Fruit fly (Drosophila melanogaster) whole organism, embryonic: Measurements from ENCODE around the gene Prx3.

Experiments used
- Adf1 ChIP-seq: fragments of 200-800 bp; sonication (Bioruptor generic); IDR thresholded peaks from 2 replicates; pipeline ENCODE4 v1.3.6; 2022; ENCODE audit warnings: missing biosample characterization, missing genetic modification characterization
- Aef1 ChIP-seq: fragments of 200-800 bp; sonication (Bioruptor generic); IDR thresholded peaks from 3 replicates; pipeline ENCODE4 v1.3.6; 2022; ENCODE audit warnings: missing biosample characterization, missing genetic modification characterization
- Bdp1 ChIP-seq: fragments of 200-800 bp; sonication (Bioruptor generic); optimal IDR thresholded peaks from 3 replicates; lab custom pipeline; 2016; ENCODE audit warnings: missing biosample characterization, missing genetic modification characterization
- BtbVII ChIP-seq: fragments of 200-800 bp; sonication (Bioruptor generic); optimal IDR thresholded peaks from 3 replicates; lab custom pipeline; 2017; ENCODE audit warnings: missing biosample characterization, mild to moderate bottlenecking, missing genetic modification characterization
- CG10209 ChIP-seq: fragments of 200-800 bp; sonication (Bioruptor generic); optimal IDR thresholded peaks from 3 replicates; lab custom pipeline; 2017; ENCODE audit warnings: missing biosample characterization, mild to moderate bottlenecking, missing genetic modification characterization, missing genetic modification reagents
- CG1024 ChIP-seq: fragments of 200-800 bp; sonication (Bioruptor generic); IDR thresholded peaks from 2 replicates; pipeline ENCODE4 v1.3.6; 2022; ENCODE audit warnings: missing biosample characterization, missing genetic modification characterization
- CG10565 ChIP-seq: fragments of 200-800 bp; sonication (Bioruptor generic); optimal IDR thresholded peaks from 3 replicates; lab custom pipeline; 2016; ENCODE audit warnings: missing biosample characterization, mild to moderate bottlenecking, missing genetic modification characterization
- CG11093 ChIP-seq: fragments of 200-800 bp; sonication (Bioruptor generic); IDR thresholded peaks from 3 replicates; pipeline ENCODE4 v1.3.6; 2022; ENCODE audit warnings: missing biosample characterization, missing genetic modification characterization
- CG11247 ChIP-seq: fragments of 200-800 bp; sonication (Bioruptor generic); IDR thresholded peaks from 2 replicates; pipeline ENCODE4 v1.3.6; 2022; ENCODE audit warnings: missing biosample characterization, missing genetic modification characterization
- CG11723 ChIP-seq: fragments of 200-800 bp; sonication (Bioruptor generic); optimal IDR thresholded peaks from 2 replicates; lab custom pipeline; 2017; ENCODE audit warnings: missing biosample characterization, mild to moderate bottlenecking, missing genetic modification characterization
- CG13624 ChIP-seq: fragments of 200-800 bp; sonication (Bioruptor generic); optimal IDR thresholded peaks from 2 replicates; lab custom pipeline; 2016; ENCODE audit warnings: missing biosample characterization, missing genetic modification characterization
- CG1792 ChIP-seq: fragments of 200-800 bp; sonication (Bioruptor generic); optimal IDR thresholded peaks from 2 replicates; lab custom pipeline; 2016; ENCODE audit warnings: missing biosample characterization, missing genetic modification characterization
- CG18476 ChIP-seq: fragments of 200-800 bp; sonication (Bioruptor generic); optimal IDR thresholded peaks from 2 replicates; lab custom pipeline; 2016; ENCODE audit warnings: missing biosample characterization, mild to moderate bottlenecking, missing genetic modification characterization
- CG18619 ChIP-seq: fragments of 200-800 bp; sonication (Bioruptor generic); optimal IDR thresholded peaks from 3 replicates; lab custom pipeline; 2017; ENCODE audit warnings: missing biosample characterization, mild to moderate bottlenecking, missing genetic modification characterization
- CG2120 ChIP-seq: fragments of 200-800 bp; sonication (Bioruptor generic); optimal IDR thresholded peaks from 3 replicates; lab custom pipeline; 2016; ENCODE audit warnings: missing biosample characterization, missing genetic modification characterization
- CG30403 ChIP-seq: fragments of 200-800 bp; sonication (Bioruptor generic); optimal IDR thresholded peaks from 3 replicates; lab custom pipeline; 2016; ENCODE audit warnings: missing biosample characterization, missing genetic modification characterization
- CG31441 ChIP-seq: fragments of 200-800 bp; sonication (Bioruptor generic); IDR thresholded peaks from 2 replicates; pipeline ENCODE4 v1.3.6; 2022; ENCODE audit warnings: missing biosample characterization, missing genetic modification characterization
- CG32767 ChIP-seq: fragments of 200-800 bp; sonication (Bioruptor generic); IDR thresholded peaks from 2 replicates; pipeline ENCODE4 v1.3.6; 2022; ENCODE audit warnings: missing biosample characterization, missing genetic modification characterization
- CG3847 ChIP-seq: fragments of 200-800 bp; sonication (Bioruptor generic); IDR thresholded peaks from 2 replicates; pipeline ENCODE4 v1.3.6; 2022; ENCODE audit warnings: missing biosample characterization, missing genetic modification characterization
- CG7786 ChIP-seq: fragments of 200-800 bp; sonication (Bioruptor generic); optimal IDR thresholded peaks from 2 replicates; lab custom pipeline; 2016; ENCODE audit warnings: missing biosample characterization, missing genetic modification characterization
- CG8924 ChIP-seq: fragments of 200-800 bp; optimal IDR thresholded peaks from 3 replicates; lab custom pipeline; 2019; ENCODE audit warnings: missing biosample characterization, mild to moderate bottlenecking, missing genetic modification characterization, moderate library complexity
- CG9876 ChIP-seq: fragments of 200-800 bp; sonication (Bioruptor generic); optimal IDR thresholded peaks from 2 replicates; lab custom pipeline; 2016; ENCODE audit warnings: missing biosample characterization, missing genetic modification characterization
- CoRest ChIP-seq: fragments of 200-800 bp; sonication (Bioruptor generic); optimal IDR thresholded peaks from 3 replicates; lab custom pipeline; 2018; ENCODE audit warnings: missing biosample characterization, mild to moderate bottlenecking, missing genetic modification characterization, moderate library complexity
- Dip3 ChIP-seq: fragments of 200-800 bp; sonication (Bioruptor generic); optimal IDR thresholded peaks from 3 replicates; lab custom pipeline; 2016; ENCODE audit warnings: missing biosample characterization, missing genetic modification characterization
- Dref ChIP-seq: fragments of 200-800 bp; sonication (Bioruptor generic); IDR thresholded peaks from 2 replicates; pipeline ENCODE4 v1.3.6; 2022; ENCODE audit warnings: missing biosample characterization, missing genetic modification characterization
- Hsf ChIP-seq: fragments of 200-800 bp; sonication (Bioruptor generic); optimal IDR thresholded peaks from 3 replicates; lab custom pipeline; 2016; ENCODE audit warnings: missing biosample characterization, missing genetic modification characterization
- Lhr ChIP-seq: fragments of 200-800 bp; sonication (Bioruptor generic); optimal IDR thresholded peaks from 3 replicates; lab custom pipeline; 2017; ENCODE audit warnings: mild to moderate bottlenecking, missing biosample characterization, missing genetic modification reagents, missing genetic modification characterization
- Meics ChIP-seq: fragments of 200-800 bp; sonication (Bioruptor generic); optimal IDR thresholded peaks from 2 replicates; lab custom pipeline; 2017; ENCODE audit warnings: missing biosample characterization, mild to moderate bottlenecking, missing genetic modification characterization
- NK7.1 ChIP-seq: fragments of 200-800 bp; sonication (Bioruptor generic); optimal IDR thresholded peaks from 3 replicates; lab custom pipeline; 2016; ENCODE audit warnings: missing biosample characterization, missing genetic modification characterization
- Neu2 ChIP-seq: fragments of 200-800 bp; sonication (Bioruptor generic); optimal IDR thresholded peaks from 3 replicates; lab custom pipeline; 2016; ENCODE audit warnings: missing biosample characterization, missing genetic modification characterization, borderline replicate concordance
- Nf-YB ChIP-seq: fragments of 200-800 bp; sonication (Bioruptor generic); optimal IDR thresholded peaks from 3 replicates; lab custom pipeline; 2019; ENCODE audit warnings: missing biosample characterization, mild to moderate bottlenecking, missing genetic modification characterization, moderate library complexity
- Oaz ChIP-seq: fragments of 200-800 bp; sonication (Bioruptor generic); IDR thresholded peaks from 2 replicates; pipeline ENCODE4 v1.3.6; 2022; ENCODE audit warnings: missing biosample characterization, missing genetic modification characterization
- Spps ChIP-seq: fragments of 200-800 bp; sonication (Bioruptor generic); optimal IDR thresholded peaks from 2 replicates; lab custom pipeline; 2018; ENCODE audit warnings: missing biosample characterization, mild to moderate bottlenecking, missing genetic modification characterization
- YL-1 ChIP-seq: fragments of 200-800 bp; sonication (Bioruptor generic); optimal IDR thresholded peaks from 3 replicates; lab custom pipeline; 2017; ENCODE audit warnings: missing biosample characterization, mild to moderate bottlenecking, missing genetic modification characterization
- ash1 ChIP-seq: fragments of 200-800 bp; sonication (Bioruptor generic); optimal IDR thresholded peaks from 2 replicates; lab custom pipeline; 2018; ENCODE audit warnings: missing biosample characterization, mild to moderate bottlenecking, missing genetic modification characterization
- bcd ChIP-seq: fragments of 200-800 bp; sonication (Bioruptor generic); optimal IDR thresholded peaks from 2 replicates; lab custom pipeline; 2017; ENCODE audit warnings: missing biosample characterization, mild to moderate bottlenecking, missing genetic modification characterization
- cad ChIP-seq: fragments of >200 bp; optimal IDR thresholded peaks from 2 replicates; lab custom pipeline; 2017; ENCODE audit warnings: missing biosample characterization, missing genetic modification characterization
- ci ChIP-seq: fragments of 200-800 bp; sonication (Bioruptor generic); IDR thresholded peaks from 3 replicates; pipeline ENCODE4 v1.3.6; 2022; ENCODE audit warnings: missing biosample characterization, missing genetic modification characterization
- dan ChIP-seq: fragments of 200-800 bp; sonication (Bioruptor generic); IDR thresholded peaks from 2 replicates; pipeline ENCODE4 v1.3.6; 2022; ENCODE audit warnings: missing biosample characterization, missing genetic modification characterization
- dm ChIP-seq: fragments of 200-800 bp; sonication (Bioruptor generic); optimal IDR thresholded peaks from 3 replicates; lab custom pipeline; 2016; ENCODE audit warnings: missing biosample characterization, missing genetic modification characterization
- dysf ChIP-seq: fragments of 200-800 bp; sonication (Bioruptor generic); IDR thresholded peaks from 3 replicates; pipeline ENCODE4 v1.3.6; 2022; ENCODE audit warnings: missing biosample characterization, missing genetic modification characterization
- ftz-f1 ChIP-seq: fragments of 200-800 bp; sonication (Bioruptor generic); optimal IDR thresholded peaks from 2 replicates; lab custom pipeline; 2016; ENCODE audit warnings: missing biosample characterization, missing genetic modification characterization
- hbn ChIP-seq: fragments of 200-800 bp; sonication (Bioruptor generic); IDR thresholded peaks from 2 replicates; pipeline ENCODE4 v1.3.6; 2022; ENCODE audit warnings: missing biosample characterization, missing genetic modification characterization; ENCODE audit not compliant: partially characterized antibody
- otp ChIP-seq: fragments of 200-800 bp; sonication (Bioruptor generic); IDR thresholded peaks from 3 replicates; pipeline ENCODE4, ENCODE4 v1.3.6; 2022; ENCODE audit warnings: missing biosample characterization, missing genetic modification characterization
- pnt ChIP-seq: fragments of 200-800 bp; sonication (Bioruptor generic); optimal IDR thresholded peaks from 3 replicates; lab custom pipeline; 2016; ENCODE audit warnings: missing biosample characterization, missing genetic modification characterization
- prd ChIP-seq, 3 experiments: fragments of >200 bp in 2 of 3; fragments of 200-800 bp in 1 of 3; sonication (Bioruptor generic) in 1 of 3; optimal IDR thresholded peaks in 2 of 3; IDR thresholded peaks in 1 of 3; 2 replicates in 2 of 3; 3 replicates in 1 of 3; pipeline versions ENCODE4 v1.3.6 to Lab custom; 2017 to 2022; ENCODE audit warnings: missing biosample characterization in 1 of 3, missing genetic modification characterization in 1 of 3
- run ChIP-seq: fragments of 200-800 bp; sonication (Bioruptor generic); optimal IDR thresholded peaks from 3 replicates; lab custom pipeline; 2018; ENCODE audit warnings: missing biosample characterization, mild to moderate bottlenecking, missing genetic modification characterization
- sim ChIP-seq: fragments of 200-800 bp; sonication (Bioruptor generic); IDR thresholded peaks from 2 replicates; pipeline ENCODE4 v1.3.6; 2022; ENCODE audit warnings: missing biosample characterization, missing genetic modification characterization
- sna ChIP-seq: fragments of 200-800 bp; sonication (Bioruptor generic); IDR thresholded peaks from 2 replicates; pipeline ENCODE4 v1.3.6; 2022; ENCODE audit warnings: missing biosample characterization, missing genetic modification characterization; ENCODE audit not compliant: partially characterized antibody
- sob ChIP-seq: fragments of 200-800 bp; sonication (Bioruptor generic); IDR thresholded peaks from 2 replicates; pipeline ENCODE4 v1.3.6; 2022; ENCODE audit warnings: missing biosample characterization, missing genetic modification characterization
- stc ChIP-seq: fragments of 200-800 bp; sonication (Bioruptor generic); IDR thresholded peaks from 2 replicates; pipeline ENCODE4 v1.3.6; 2022; ENCODE audit warnings: missing biosample characterization, missing genetic modification characterization

Prx3 gene

dm6 chr3R:17535106-17535764, 11.1 kb downstream of the Prx3 start:
- TF ChIP-seq CG11247: no peak
- TF ChIP-seq prd (optimal IDR thresholded peaks at IDR 0.05; lab: Kevin White, UChicago): no peak
- 0 out of 3 replicates have a peak, but pooled peaks have one; percentile 32 for TF ChIP-seq prd (GFP tag; IDR thresholded peaks at IDR 0.05; lab: Robert Waterston, UW)
- TF ChIP-seq pnt (GFP tag; lab: Kevin White, UChicago): no peak
- no peak for TF ChIP-seq CG7786
- TF ChIP-seq sob (GFP tag; lab: Robert Waterston, UW): no peak
- TF ChIP-seq CG18619 (GFP tag; lab: Kevin White, UChicago): no peak
- peak; percentile 36 for TF ChIP-seq CG30403 (GFP tag; lab: Kevin White, UChicago)
- TF ChIP-seq Oaz (GFP tag; lab: Robert Waterston, UW): no peak
- no peak for TF ChIP-seq Dref (GFP tag; lab: Robert Waterston, UW)
- no peak for TF ChIP-seq sim (GFP tag; lab: Robert Waterston, UW)
- TF ChIP-seq YL-1: no peak
- no peak for TF ChIP-seq CG1792 (GFP tag; lab: Kevin White, UChicago)
- TF ChIP-seq CG8924 (tag; lab: Kevin White, UChicago): peak; percentile 83
- TF ChIP-seq CG13624 (GFP tag; lab: Kevin White, UChicago): no peak
- peak; percentile 57 for TF ChIP-seq dysf (GFP tag; lab: Robert Waterston, UW)
- peak; percentile 22 for TF ChIP-seq bcd (GFP tag; lab: Kevin White, UChicago)
- peak; percentile 34; the same call in 2 of the 3 replicates for TF ChIP-seq ci
- TF ChIP-seq CG11093 (GFP tag; lab: Robert Waterston, UW): no peak
- TF ChIP-seq CG11723 (GFP tag; lab: Kevin White, UChicago): peak; percentile 21
- TF ChIP-seq CG31441 (GFP tag; lab: Robert Waterston, UW): peak; percentile 73
- TF ChIP-seq Lhr (GFP tag; lab: Kevin White, UChicago): no peak
- no peak for TF ChIP-seq CG18476 (GFP tag; lab: Kevin White, UChicago)
- TF ChIP-seq ftz-f1 (GFP tag; lab: Kevin White, UChicago): peak; percentile 22
- TF ChIP-seq ash1 (GFP tag; lab: Kevin White, UChicago): no peak
- TF ChIP-seq CG3847 (GFP tag; lab: Robert Waterston, UW): 0 out of 2 replicates have a peak, but pooled peaks have one; percentile 19
- peak; percentile 69 for TF ChIP-seq CoRest (tag; lab: Kevin White, UChicago)
- no peak for TF ChIP-seq CG10565
- no peak for TF ChIP-seq run (tag; lab: Kevin White, UChicago)
- peak; percentile 24 for TF ChIP-seq Nf-YB (GFP tag; lab: Kevin White, UChicago)
- TF ChIP-seq Bdp1 (GFP tag; lab: Kevin White, UChicago): no peak
- TF ChIP-seq hbn (GFP tag; lab: Robert Waterston, UW): no peak
- no peak for TF ChIP-seq dan
- TF ChIP-seq otp (GFP tag; lab: Robert Waterston, UW): no peak; the same call in 2 of the 3 replicates
- no peak for TF ChIP-seq Spps (tag; lab: Kevin White, UChicago)
- TF ChIP-seq BtbVII (GFP tag; lab: Kevin White, UChicago): peak; percentile 37
- peak; percentile 72; the same call in 1 of the 2 replicates for TF ChIP-seq Adf1 (GFP tag; lab: Robert Waterston, UW)
- TF ChIP-seq Dip3 (GFP tag; lab: Kevin White, UChicago): no peak
- TF ChIP-seq cad (GFP tag; lab: Kevin White, UChicago): no peak
- no peak for TF ChIP-seq Hsf (GFP tag; lab: Kevin White, UChicago)
- no peak for TF ChIP-seq CG1024 (GFP tag; lab: Robert Waterston, UW)
- peak; percentile 34; the same call in 1 of the 2 replicates for TF ChIP-seq CG32767 (GFP tag; lab: Robert Waterston, UW)
- peak; percentile 65 for TF ChIP-seq Meics (GFP tag; lab: Kevin White, UChicago)
- TF ChIP-seq stc (GFP tag; lab: Robert Waterston, UW): no peak
- TF ChIP-seq CG2120 (GFP tag; lab: Kevin White, UChicago): no peak
- TF ChIP-seq Aef1 (GFP tag; lab: Robert Waterston, UW): no peak
- TF ChIP-seq Neu2 (GFP tag; lab: Kevin White, UChicago): no peak
- TF ChIP-seq CG10209 (GFP tag; lab: Kevin White, UChicago): peak; percentile 43
- no peak for TF ChIP-seq CG9876 (GFP tag; lab: Kevin White, UChicago)
- no peak for TF ChIP-seq NK7.1 (GFP tag; lab: Kevin White, UChicago)
- TF ChIP-seq sna (GFP tag; lab: Robert Waterston, UW): no peak
- TF ChIP-seq dm: no peak
